Fruit fly (Drosophila melanogaster) whole organism, wandering third instar larva: ENCODE measurements around the gene dgt6.

Experiments used
- Abd-B ChIP-seq: fragments of >200 bp; optimal IDR thresholded peaks from 2 replicates; lab custom pipeline; 2017; ENCODE audit warnings: missing biosample characterization, missing genetic modification characterization
- Hr83 ChIP-seq: fragments of 200-300 bp; sonication (Bioruptor generic); optimal IDR thresholded peaks from 2 replicates; lab custom pipeline; 2016; ENCODE audit warnings: missing biosample characterization, mild to moderate bottlenecking, missing genetic modification characterization, moderate library complexity; ENCODE audit not compliant: poor library complexity, severe bottlenecking
- br ChIP-seq: fragments of 200-800 bp; sonication (Bioruptor generic); optimal IDR thresholded peaks from 2 replicates; lab custom pipeline; 2016; ENCODE audit warnings: missing biosample characterization, missing genetic modification characterization
- dsf ChIP-seq: sonication (Bioruptor generic); optimal IDR thresholded peaks from 2 replicates; lab custom pipeline; 2016; ENCODE audit warnings: missing biosample characterization, missing genetic modification characterization, borderline replicate concordance
- fru ChIP-seq: fragments of 200-800 bp; sonication (Bioruptor generic); optimal IDR thresholded peaks from 3 replicates; lab custom pipeline; 2016; ENCODE audit warnings: missing biosample characterization, mild to moderate bottlenecking, missing genetic modification characterization
- h ChIP-seq: fragments of 200-800 bp; sonication (Bioruptor generic); optimal IDR thresholded peaks from 3 replicates; lab custom pipeline; 2016; ENCODE audit warnings: missing biosample characterization, mild to moderate bottlenecking, missing genetic modification characterization
- jim ChIP-seq: fragments of 175-275, 200-325 bp; sonication (Bioruptor generic); optimal IDR thresholded peaks from 2 replicates; lab custom pipeline; 2016; ENCODE audit warnings: missing biosample characterization, mild to moderate bottlenecking, missing genetic modification characterization
- lola ChIP-seq: fragments of >200 bp; optimal IDR thresholded peaks from 2 replicates; lab custom pipeline; 2017; ENCODE audit warnings: missing biosample characterization, missing genetic modification characterization
- pan ChIP-seq: fragments of >200 bp; optimal IDR thresholded peaks from 2 replicates; lab custom pipeline; 2017
- usp ChIP-seq: fragments of >200 bp; optimal IDR thresholded peaks from 2 replicates; lab custom pipeline; 2017; ENCODE audit warnings: missing biosample characterization, missing genetic modification characterization
- woc ChIP-seq: sonication (Bioruptor generic); optimal IDR thresholded peaks from 2 replicates; lab custom pipeline; 2016; ENCODE audit warnings: missing biosample characterization, mild to moderate bottlenecking, missing genetic modification characterization

- TF ChIP-seq woc (no peak), Hr83 (peak; percentile 1), lola (no peak), h (peak; percentile 27), br (GFP tag; lab: Kevin White, UChicago) (peak; percentile 9), dsf (GFP tag; lab: Kevin White, UChicago) (no peak), fru (GFP tag; lab: Kevin White, UChicago) (peak; percentile 37), usp (GFP tag; lab: Kevin White, UChicago) (no peak), Abd-B (no peak), jim (GFP tag; lab: Kevin White, UChicago) (no peak), pan (no peak)
These were observed 14.5 kb downstream of the dgt6 start, which contains the start of gene Atg14 for dm6 chr3R:29116167-29116725.
